Fruit fly (Drosophila melanogaster) whole organism, embryonic: ENCODE measurements around the gene CG32267.

Experiments
- Aef1 ChIP-seq: fragments of 200-800 bp; sonication (Bioruptor generic); IDR thresholded peaks from 3 replicates; pipeline ENCODE4 v1.3.6; 2022; ENCODE audit warnings: missing biosample characterization, missing genetic modification characterization
- B-H2 ChIP-seq: fragments of 200-800 bp; sonication (Bioruptor generic); optimal IDR thresholded peaks from 2 replicates; lab custom pipeline; 2018; ENCODE audit warnings: missing biosample characterization, mild to moderate bottlenecking, missing genetic modification characterization
- CG10654 ChIP-seq: fragments of 200-800 bp; sonication (Bioruptor generic); optimal IDR thresholded peaks from 2 replicates; lab custom pipeline; 2016; ENCODE audit warnings: missing biosample characterization, missing genetic modification characterization
- CG11085 ChIP-seq: fragments of 200-800 bp; sonication (Bioruptor generic); IDR thresholded peaks from 2 replicates; pipeline ENCODE4 v1.3.6; 2022; ENCODE audit warnings: missing biosample characterization, missing genetic modification characterization
- CG12071 ChIP-seq: fragments of 200-800 bp; sonication (Bioruptor generic); optimal IDR thresholded peaks from 3 replicates; lab custom pipeline; 2018; ENCODE audit warnings: missing biosample characterization, mild to moderate bottlenecking, missing genetic modification characterization
- CG13287 ChIP-seq: fragments of 200-800 bp; sonication (Bioruptor generic); IDR thresholded peaks from 2 replicates; pipeline ENCODE4 v1.3.6; 2022; ENCODE audit warnings: missing biosample characterization, missing genetic modification characterization; ENCODE audit not compliant: partially characterized antibody
- CG14965 ChIP-seq: fragments of 200-800 bp; sonication (Bioruptor generic); optimal IDR thresholded peaks from 2 replicates; lab custom pipeline; 2016; ENCODE audit warnings: missing biosample characterization, missing genetic modification characterization, borderline replicate concordance
- CG15269 ChIP-seq: fragments of 200-800 bp; sonication (Bioruptor generic); optimal IDR thresholded peaks from 2 replicates; lab custom pipeline; 2018; ENCODE audit warnings: missing biosample characterization, mild to moderate bottlenecking, missing genetic modification characterization, moderate library complexity
- CG1603 ChIP-seq: fragments of 200-800 bp; sonication (Bioruptor generic); optimal IDR thresholded peaks from 2 replicates; lab custom pipeline; 2019; ENCODE audit warnings: missing biosample characterization, mild to moderate bottlenecking, missing genetic modification characterization, moderate library complexity
- CG16813 ChIP-seq: fragments of 200-800 bp; sonication (Bioruptor generic); IDR thresholded peaks from 3 replicates; pipeline ENCODE4 v1.3.6; 2022; ENCODE audit warnings: missing biosample characterization, missing genetic modification characterization; ENCODE audit not compliant: partially characterized antibody
- CG2678 ChIP-seq: fragments of 200-800 bp; sonication (Bioruptor generic); optimal IDR thresholded peaks from 3 replicates; lab custom pipeline; 2019; ENCODE audit warnings: missing biosample characterization, mild to moderate bottlenecking, missing genetic modification characterization, moderate library complexity
- CG2889 ChIP-seq: fragments of 200-800 bp; sonication (Bioruptor generic); IDR thresholded peaks from 3 replicates; pipeline ENCODE4 v1.3.6; 2022; ENCODE audit warnings: missing biosample characterization, missing genetic modification characterization
- CG34422 ChIP-seq: fragments of 200-800 bp; sonication (Bioruptor generic); IDR thresholded peaks from 3 replicates; pipeline ENCODE4 v1.3.6; 2022; ENCODE audit warnings: missing biosample characterization, missing genetic modification characterization
- CG3995 ChIP-seq: fragments of 200-800 bp; sonication (Bioruptor generic); optimal IDR thresholded peaks from 3 replicates; lab custom pipeline; 2016; ENCODE audit warnings: missing biosample characterization, missing genetic modification characterization
- CG42726 ChIP-seq: fragments of 200-800 bp; sonication (Bioruptor generic); IDR thresholded peaks from 2 replicates; pipeline ENCODE4 v1.3.6; 2022; ENCODE audit warnings: missing biosample characterization, missing genetic modification characterization; ENCODE audit not compliant: partially characterized antibody
- CG5245 ChIP-seq: fragments of 200-800 bp; sonication (Bioruptor generic); optimal IDR thresholded peaks from 3 replicates; lab custom pipeline; 2016; ENCODE audit warnings: missing biosample characterization, missing genetic modification characterization
- CG6791 ChIP-seq: fragments of 200-800 bp; sonication (Bioruptor generic); IDR thresholded peaks from 3 replicates; pipeline ENCODE4 v1.3.6; 2022; ENCODE audit warnings: missing biosample characterization, missing genetic modification characterization; ENCODE audit not compliant: partially characterized antibody
- CG6813 ChIP-seq: fragments of 200-800 bp; sonication (Bioruptor generic); optimal IDR thresholded peaks from 2 replicates; lab custom pipeline; 2017; ENCODE audit warnings: missing biosample characterization, missing genetic modification characterization, mild to moderate bottlenecking, moderate library complexity, missing genetic modification reagents
- CG7987 ChIP-seq: fragments of 200-800 bp; sonication (Bioruptor generic); optimal IDR thresholded peaks from 2 replicates; lab custom pipeline; 2018; ENCODE audit warnings: missing biosample characterization, mild to moderate bottlenecking, missing genetic modification characterization, moderate library complexity
- CG8281 ChIP-seq: fragments of 200-800 bp; sonication (Bioruptor generic); optimal IDR thresholded peaks from 2 replicates; lab custom pipeline; 2018; ENCODE audit warnings: missing biosample characterization, mild to moderate bottlenecking, missing genetic modification characterization, moderate library complexity
- CG9817 ChIP-seq: fragments of 200-800 bp; sonication (Bioruptor generic); optimal IDR thresholded peaks from 2 replicates; lab custom pipeline; 2018; ENCODE audit warnings: missing biosample characterization, mild to moderate bottlenecking, missing genetic modification characterization, moderate library complexity
- D19A ChIP-seq: fragments of 200-800 bp; optimal IDR thresholded peaks from 3 replicates; lab custom pipeline; 2019; ENCODE audit warnings: missing biosample characterization, mild to moderate bottlenecking, missing genetic modification characterization, moderate library complexity
- Dbx ChIP-seq: fragments of 200-800 bp; sonication (Bioruptor generic); IDR thresholded peaks from 3 replicates; pipeline ENCODE4 v1.3.6; 2022; ENCODE audit warnings: missing biosample characterization, missing genetic modification characterization
- Fer3 ChIP-seq: fragments of 200-800 bp; sonication (Bioruptor generic); optimal IDR thresholded peaks from 2 replicates; lab custom pipeline; 2018; ENCODE audit warnings: missing biosample characterization, mild to moderate bottlenecking, missing genetic modification characterization, moderate library complexity
- Gsc ChIP-seq: fragments of 200-800 bp; sonication (Bioruptor generic); IDR thresholded peaks from 2 replicates; pipeline ENCODE4 v1.3.6; 2022; ENCODE audit warnings: missing biosample characterization, missing genetic modification characterization
- Hmr ChIP-seq: fragments of 200-800 bp; sonication (Bioruptor generic); optimal IDR thresholded peaks from 3 replicates; lab custom pipeline; 2017; ENCODE audit warnings: mild to moderate bottlenecking, missing biosample characterization, missing genetic modification reagents, missing genetic modification characterization
- Hmx ChIP-seq: fragments of 200-800 bp; sonication (Bioruptor generic); optimal IDR thresholded peaks from 2 replicates; lab custom pipeline; 2016; ENCODE audit warnings: missing biosample characterization, missing genetic modification characterization
- Hr78 ChIP-seq, 2 experiments: fragments of 200-800 bp in 1 of 2; fragments of >200 bp in 1 of 2; sonication (Bioruptor generic) in 1 of 2; optimal IDR thresholded peaks; 2 replicates each; lab custom pipeline; 2017 to 2019; ENCODE audit warnings: missing biosample characterization in 2 of 2, missing genetic modification characterization in 2 of 2, mild to moderate bottlenecking in 1 of 2, moderate library complexity in 1 of 2
- Oli ChIP-seq: fragments of 200-800 bp; sonication (Bioruptor generic); optimal IDR thresholded peaks from 2 replicates; lab custom pipeline; 2018; ENCODE audit warnings: missing biosample characterization, mild to moderate bottlenecking, missing genetic modification characterization, moderate library complexity
- Sry-δ ChIP-seq: fragments of 200-800 bp; sonication (Bioruptor generic); optimal IDR thresholded peaks from 2 replicates; lab custom pipeline; 2016; ENCODE audit warnings: missing biosample characterization, missing genetic modification characterization
- YL-1 ChIP-seq: fragments of 200-800 bp; sonication (Bioruptor generic); optimal IDR thresholded peaks from 3 replicates; lab custom pipeline; 2017; ENCODE audit warnings: missing biosample characterization, mild to moderate bottlenecking, missing genetic modification characterization
- ac ChIP-seq: fragments of 200-800 bp; sonication (Bioruptor generic); optimal IDR thresholded peaks from 3 replicates; lab custom pipeline; 2017; ENCODE audit warnings: missing biosample characterization, mild to moderate bottlenecking, missing genetic modification characterization
- bbx ChIP-seq: fragments of 200-800 bp; sonication (Bioruptor generic); IDR thresholded peaks from 2 replicates; pipeline ENCODE4 v1.3.6; 2022; ENCODE audit warnings: missing biosample characterization, missing genetic modification characterization; ENCODE audit not compliant: partially characterized antibody
- cad ChIP-seq: fragments of >200 bp; optimal IDR thresholded peaks from 2 replicates; lab custom pipeline; 2017; ENCODE audit warnings: missing biosample characterization, missing genetic modification characterization
- caup ChIP-seq: fragments of 200-800 bp; sonication (Bioruptor generic); optimal IDR thresholded peaks from 3 replicates; lab custom pipeline; 2017; ENCODE audit warnings: missing biosample characterization, mild to moderate bottlenecking, missing genetic modification characterization, moderate library complexity; ENCODE audit not compliant: severe bottlenecking
- dimm ChIP-seq: fragments of 200-800 bp; sonication (Bioruptor generic); IDR thresholded peaks from 2 replicates; pipeline ENCODE4 v1.3.6; 2022; ENCODE audit warnings: missing biosample characterization, missing genetic modification characterization
- dm ChIP-seq: fragments of 200-800 bp; sonication (Bioruptor generic); optimal IDR thresholded peaks from 3 replicates; lab custom pipeline; 2016; ENCODE audit warnings: missing biosample characterization, missing genetic modification characterization
- fd102C ChIP-seq: fragments of 200-800 bp; sonication (Bioruptor generic); optimal IDR thresholded peaks from 2 replicates; lab custom pipeline; 2018; ENCODE audit warnings: missing biosample characterization, mild to moderate bottlenecking, missing genetic modification characterization, moderate library complexity
- fu2 ChIP-seq: fragments of 200-800 bp; sonication (Bioruptor generic); optimal IDR thresholded peaks from 2 replicates; lab custom pipeline; 2016; ENCODE audit warnings: missing biosample characterization, missing genetic modification characterization
- jumu ChIP-seq: fragments of 200-800 bp; sonication (Bioruptor generic); optimal IDR thresholded peaks from 3 replicates; lab custom pipeline; 2016; ENCODE audit warnings: missing biosample characterization, missing genetic modification characterization
- kay ChIP-seq: fragments of 200-800 bp; sonication (Bioruptor generic); optimal IDR thresholded peaks from 2 replicates; lab custom pipeline; 2016; ENCODE audit warnings: missing biosample characterization, missing genetic modification characterization
- pb ChIP-seq: fragments of 200-800 bp; sonication (Bioruptor generic); optimal IDR thresholded peaks from 3 replicates; lab custom pipeline; 2016; ENCODE audit warnings: missing biosample characterization, missing genetic modification characterization
- pita ChIP-seq: fragments of 200-800 bp; sonication (Bioruptor generic); optimal IDR thresholded peaks from 2 replicates; lab custom pipeline; 2017; ENCODE audit warnings: missing biosample characterization, mild to moderate bottlenecking, missing genetic modification characterization
- pros ChIP-seq: fragments of 200-800 bp; sonication (Bioruptor generic); optimal IDR thresholded peaks from 3 replicates; lab custom pipeline; 2019; ENCODE audit warnings: missing biosample characterization, mild to moderate bottlenecking, missing genetic modification characterization, moderate library complexity
- salm ChIP-seq: fragments of 200-800 bp; sonication (Bioruptor generic); optimal IDR thresholded peaks from 2 replicates; lab custom pipeline; 2018; ENCODE audit warnings: missing biosample characterization, mild to moderate bottlenecking, missing genetic modification characterization
- sd ChIP-seq: fragments of 200-800 bp; sonication (Bioruptor generic); optimal IDR thresholded peaks from 3 replicates; lab custom pipeline; 2018; ENCODE audit warnings: missing biosample characterization, mild to moderate bottlenecking, missing genetic modification characterization, moderate library complexity
- sqz ChIP-seq: fragments of 200-800 bp; sonication (Bioruptor generic); optimal IDR thresholded peaks from 3 replicates; lab custom pipeline; 2018; ENCODE audit warnings: missing biosample characterization, mild to moderate bottlenecking, missing genetic modification characterization
- sug ChIP-seq: fragments of 200-800 bp; optimal IDR thresholded peaks from 2 replicates; lab custom pipeline; 2019; ENCODE audit warnings: missing biosample characterization, mild to moderate bottlenecking, missing genetic modification characterization, moderate library complexity
- ttk ChIP-seq: fragments of 200-800 bp; sonication (Bioruptor generic); IDR thresholded peaks from 2 replicates; pipeline ENCODE4 v2.1.2; 2022; ENCODE audit warnings: missing biosample characterization, missing genetic modification characterization
- tx ChIP-seq: fragments of 200-800 bp; sonication (Bioruptor generic); optimal IDR thresholded peaks from 2 replicates; lab custom pipeline; 2016; ENCODE audit warnings: missing biosample characterization, missing genetic modification characterization

The CG32267 gene

DNA sequence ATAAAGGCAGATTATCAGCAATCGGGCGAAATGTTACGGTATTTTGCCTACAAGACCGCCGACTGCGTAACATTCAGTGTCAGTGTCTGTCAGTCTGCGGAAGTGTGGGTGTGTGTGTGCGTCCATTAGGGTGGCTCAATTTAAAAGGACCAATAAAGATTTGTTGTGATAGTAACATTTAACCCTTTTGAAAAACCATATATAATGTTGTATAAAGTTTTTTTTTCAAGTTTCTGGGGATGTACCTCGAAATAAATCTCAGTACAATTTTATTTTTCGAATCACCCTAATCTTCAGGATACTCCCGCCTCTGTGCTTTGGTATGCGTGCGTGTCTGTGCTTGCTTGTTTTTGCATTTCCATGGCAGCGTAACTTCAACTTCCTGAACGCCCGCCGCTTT is 873 bp upstream of the CG32267 start (continued):
- TF ChIP-seq CG1603 (tag; lab: Kevin White, UChicago) (peak; percentile 28), Fer3 (tag; lab: Kevin White, UChicago) (peak; percentile 88), CG34422 (GFP tag; lab: Robert Waterston, UW) (peak; percentile 57; the same call in 1 of the 3 replicates), fd102C (GFP tag; lab: Kevin White, UChicago) (no peak), Oli (tag; lab: Kevin White, UChicago) (peak; percentile 63), tx (GFP tag; lab: Kevin White, UChicago) (peak; percentile 3), cad (no peak), pita (no peak), CG3995 (GFP tag; lab: Kevin White, UChicago) (no peak), CG6813 (GFP tag; lab: Kevin White, UChicago) (peak; percentile 85), B-H2 (GFP tag; lab: Kevin White, UChicago) (peak; percentile 89), CG5245 (GFP tag; lab: Kevin White, UChicago) (no peak), CG12071 (GFP tag; lab: Kevin White, UChicago) (peak; percentile 76), CG9817 (tag; lab: Kevin White, UChicago) (peak; percentile 78), CG14965 (GFP tag; lab: Kevin White, UChicago) (peak; percentile 19), Hr78 (GFP tag; optimal IDR thresholded peaks at IDR 0.05; lab: Kevin White, UChicago) (no peak), dimm (GFP tag; lab: Robert Waterston, UW) (no peak), salm (peak; percentile 65), CG2678 (tag; lab: Kevin White, UChicago) (peak; percentile 88), D19A (tag; lab: Kevin White, UChicago) (peak; percentile 52), fu2 (GFP tag; lab: Kevin White, UChicago) (peak; percentile 63), CG8281 (tag; lab: Kevin White, UChicago) (peak; percentile 29), CG7987 (no peak), CG16813 (GFP tag; lab: Robert Waterston, UW) (no peak), pros (GFP tag; lab: Kevin White, UChicago) (no peak), jumu (GFP tag; lab: Kevin White, UChicago) (peak; percentile 1), CG6791 (GFP tag; lab: Robert Waterston, UW) (no peak), Aef1 (GFP tag; lab: Robert Waterston, UW) (peak; percentile 49; the same call in 2 of the 3 replicates), Hmr (GFP tag; lab: Kevin White, UChicago) (peak; percentile 94), caup (GFP tag; lab: Kevin White, UChicago) (peak; percentile 89), ac (no peak), CG2889 (peak; percentile 63; the same call in 1 of the 3 replicates), sqz (GFP tag; lab: Kevin White, UChicago) (no peak), Sry-δ (GFP tag; lab: Kevin White, UChicago) (no peak), CG10654 (GFP tag; lab: Kevin White, UChicago) (peak; percentile 31), pb (peak; percentile 42), Gsc (no peak), CG42726 (no peak), dm (GFP tag; lab: Kevin White, UChicago) (peak; percentile 27), YL-1 (GFP tag; lab: Kevin White, UChicago) (peak; percentile 23), CG15269 (tag; lab: Kevin White, UChicago) (peak; percentile 83), Dbx (GFP tag; lab: Robert Waterston, UW) (peak; percentile 66; the same call in 2 of the 3 replicates), sug (tag; lab: Kevin White, UChicago) (peak; percentile 73), sd (tag; lab: Kevin White, UChicago) (peak; percentile 55), CG13287 (GFP tag; lab: Robert Waterston, UW) (no peak), kay (no peak), CG11085 (GFP tag; lab: Robert Waterston, UW) (0 out of 2 replicates have a peak, but pooled peaks have one; percentile 41), Hmx (GFP tag; lab: Kevin White, UChicago) (no peak), bbx (GFP tag; lab: Robert Waterston, UW) (no peak), ttk (GFP tag; lab: Robert Waterston, UW) (no peak)
